Worm (Caenorhabditis elegans) whole organism, late embryonic: ENCODE measurements around the gene tnt-2.

ENCODE experiments used
- ceh-14 ChIP-seq: sonication (generic microtip); optimal IDR thresholded peaks from 2 replicates; lab custom pipeline; 2016; ENCODE audit warnings: missing genotype, missing genetic modification characterization, missing compliant biosample characterization
- ceh-2 ChIP-seq: sonication (generic microtip); optimal IDR thresholded peaks from 2 replicates; lab custom pipeline; 2016; ENCODE audit warnings: missing genotype, missing genetic modification characterization, missing compliant biosample characterization
- eyg-1 ChIP-seq: sonication (generic microtip); optimal IDR thresholded peaks from 2 replicates; lab custom pipeline; 2016; ENCODE audit warnings: missing genotype, missing genetic modification characterization, missing compliant biosample characterization
- fkh-6 ChIP-seq: sonication (generic microtip); optimal IDR thresholded peaks from 2 replicates; lab custom pipeline; 2016; ENCODE audit warnings: missing genetic modification characterization, missing compliant biosample characterization
- hlh-30 ChIP-seq: sonication (generic microtip); optimal IDR thresholded peaks from 2 replicates; lab custom pipeline; 2017; ENCODE audit warnings: antibody characterized with exemption, missing genetic modification characterization, missing compliant biosample characterization; ENCODE audit not compliant: insufficient read depth
- nhr-232 ChIP-seq: sonication (generic microtip); optimal IDR thresholded peaks from 2 replicates; lab custom pipeline; 2016; ENCODE audit warnings: missing genetic modification characterization, missing compliant biosample characterization
- pha-4 ChIP-seq: fragments of 150-350 bp; optimal IDR thresholded peaks from 2 replicates; lab custom pipeline; 2018; ENCODE audit warnings: missing biosample characterization, missing genetic modification reagents, missing genetic modification characterization

- no peak for TF ChIP-seq ceh-2 (tag; lab: Kevin White, UChicago)
- TF ChIP-seq nhr-232: no peak
- TF ChIP-seq hlh-30 (tag; lab: Kevin White, UChicago): no peak
- no peak for TF ChIP-seq eyg-1 (tag; lab: Kevin White, UChicago)
- TF ChIP-seq fkh-6 (tag; lab: Kevin White, UChicago): no peak
- TF ChIP-seq ceh-14 (tag; lab: Kevin White, UChicago): no peak
- TF ChIP-seq pha-4 (tag; lab: Kevin White, UChicago): no peak
Measured at ce11 chrX:8750209-8750608, 26.9 kb upstream of the tnt-2 start.
